Worm (Caenorhabditis elegans): ENCODE results near the gene arx-4.

DNA sequence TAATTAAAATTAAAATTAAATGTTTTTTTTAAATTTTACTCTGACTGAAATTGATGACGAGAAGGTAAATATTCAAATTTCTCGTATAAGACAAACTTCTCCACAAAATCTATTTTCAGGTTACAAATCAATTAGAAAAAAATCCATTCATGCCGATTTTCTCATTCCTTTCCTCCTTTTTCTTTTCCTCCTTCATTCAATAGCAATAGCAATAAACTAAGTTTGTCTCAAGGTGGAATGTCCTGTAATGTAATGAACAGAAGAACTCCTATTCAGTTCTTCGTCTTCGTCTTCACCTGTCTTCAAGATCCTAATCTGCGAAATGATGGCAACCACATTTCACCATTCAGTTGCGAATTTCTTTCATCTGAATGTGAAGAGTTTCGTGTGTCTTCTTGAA is 46.3 kb upstream of the arx-4 start, which contains the start of gene dac-1:
- TF ChIP-seq lim-6 (tag; optimal IDR thresholded peaks at IDR 0.05) = no peak
- TF ChIP-seq sox-4 (tag; optimal IDR thresholded peaks at IDR 0.05) = no peak
- no peak for TF ChIP-seq ets-4 (tag; optimal IDR thresholded peaks at IDR 0.05)
- no peak for TF ChIP-seq dmd-4 (tag; optimal IDR thresholded peaks at IDR 0.05; ENCODE audit: borderline replicate concordance)
- no peak for TF ChIP-seq ttx-3 (tag; optimal IDR thresholded peaks at IDR 0.05)
- no peak for TF ChIP-seq hlh-13 (GFP tag; optimal IDR thresholded peaks at IDR 0.05)
- TF ChIP-seq unc-86 (tag; optimal IDR thresholded peaks at IDR 0.05) = no peak

Data from whole organism, late embryonic.